Worm (Caenorhabditis elegans): ENCODE measurements around the gene Y41G9A.5.

Gene Y41G9A.5

DNA sequence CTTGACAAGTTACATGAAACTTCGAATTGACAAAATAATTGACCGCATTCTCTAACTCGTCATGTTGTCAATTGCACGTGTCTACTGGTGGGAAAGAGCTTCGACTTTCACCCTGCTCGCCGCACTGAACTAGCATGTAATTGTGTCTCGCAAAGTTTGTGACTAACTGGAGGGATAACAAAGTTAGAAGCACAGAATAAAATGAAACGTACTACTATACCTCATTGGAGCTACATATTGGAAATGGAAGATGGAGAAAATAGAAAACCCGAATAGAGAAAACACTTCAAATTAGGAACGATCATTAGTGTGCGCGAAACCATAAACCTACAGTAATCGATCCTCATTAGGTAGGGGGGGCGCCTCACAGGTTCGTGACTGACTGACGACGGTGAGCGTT is 18.9 kb upstream of the Y41G9A.5 start:
- TF ChIP-seq nhr-23 (tag; optimal IDR thresholded peaks at IDR 0.05) (no peak), ztf-11 (tag; optimal IDR thresholded peaks at IDR 0.05) (no peak), mdl-1 (tag; optimal IDR thresholded peaks at IDR 0.05) (no peak), egl-27 (tag; optimal IDR thresholded peaks at IDR 0.05) (no peak), F13H6.1 (tag; optimal IDR thresholded peaks at IDR 0.05) (no peak), fos-1 (tag; optimal IDR thresholded peaks at IDR 0.05) (no peak), nhr-11 (tag; optimal IDR thresholded peaks at IDR 0.05) (no peak), sma-3 (GFP tag; optimal IDR thresholded peaks at IDR 0.05) (no peak), C34F6.9 (tag; optimal IDR thresholded peaks at IDR 0.05) (no peak), elt-1 (tag; optimal IDR thresholded peaks at IDR 0.05) (no peak), crh-2 (tag; optimal IDR thresholded peaks at IDR 0.05) (no peak)

DNA sequence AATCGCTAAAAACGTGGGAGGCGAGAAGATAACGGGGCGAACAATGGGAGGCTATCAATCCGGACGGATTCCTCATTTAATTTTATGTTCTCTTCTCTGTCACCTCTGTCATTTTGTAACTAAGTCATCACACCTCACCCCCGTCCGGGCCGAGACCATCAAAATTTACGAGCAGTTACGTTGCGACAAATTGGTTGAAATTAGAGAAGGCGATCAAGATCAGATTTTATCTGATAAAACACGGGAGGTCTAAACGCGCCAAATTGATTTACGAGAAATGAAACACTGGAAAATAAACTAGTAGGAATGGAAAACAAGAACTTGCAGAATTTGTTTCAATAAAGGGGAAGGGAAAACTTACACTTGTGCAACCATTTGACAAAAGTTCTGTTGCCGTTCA is 18.4 kb upstream of the Y41G9A.5 start:
- TF ChIP-seq alr-1 (tag; optimal IDR thresholded peaks at IDR 0.05) (no peak), nhr-11 (tag; optimal IDR thresholded peaks at IDR 0.05) (no peak), F13H6.1 (tag; optimal IDR thresholded peaks at IDR 0.05) (no peak), unc-62 (GFP tag; optimal IDR thresholded peaks at IDR 0.05) (no peak), nhr-237 (tag; optimal IDR thresholded peaks at IDR 0.05) (no peak), snpc-4 (tag; optimal IDR thresholded peaks at IDR 0.05) (no peak), crh-2 (tag; optimal IDR thresholded peaks at IDR 0.05) (no peak), sem-4 (tag; optimal IDR thresholded peaks at IDR 0.05) (no peak), ztf-4 (tag; optimal IDR thresholded peaks at IDR 0.05) (no peak), nhr-21 (tag; optimal IDR thresholded peaks at IDR 0.05) (no peak), elt-1 (tag; optimal IDR thresholded peaks at IDR 0.05) (no peak), mdl-1 (tag; optimal IDR thresholded peaks at IDR 0.05) (no peak), nhr-10 (tag; optimal IDR thresholded peaks at IDR 0.05) (no peak), lin-13 (GFP tag; optimal IDR thresholded peaks at IDR 0.05) (no peak), ztf-11 (tag; optimal IDR thresholded peaks at IDR 0.05) (no peak)

DNA sequence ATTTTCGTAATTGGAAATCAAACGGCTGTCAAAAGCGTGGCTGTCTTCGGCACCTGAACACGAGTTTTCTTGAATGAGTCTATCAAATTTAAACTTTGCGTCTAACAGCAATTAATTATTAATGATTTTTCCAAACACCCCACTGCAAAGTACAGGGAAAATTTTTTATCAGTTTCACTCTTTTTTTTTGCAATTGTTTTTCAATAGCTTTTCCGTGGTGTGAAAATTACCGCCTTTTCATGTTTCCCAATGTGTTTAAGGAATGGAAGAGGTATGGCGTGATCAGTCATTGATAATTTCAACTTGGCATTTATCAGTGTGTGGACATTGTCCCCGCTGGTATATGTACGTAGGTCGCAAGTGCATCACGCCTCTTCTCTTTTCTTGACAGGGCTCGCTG is 14.6 kb upstream of the Y41G9A.5 start:
- TF ChIP-seq F13H6.1 (tag; optimal IDR thresholded peaks at IDR 0.05) (peak; percentile 24), sem-4 (tag; optimal IDR thresholded peaks at IDR 0.05) (no peak), fos-1 (tag; optimal IDR thresholded peaks at IDR 0.05) (peak; percentile 78), sma-9 (GFP tag; optimal IDR thresholded peaks at IDR 0.05) (peak; percentile 3), sma-9 (tag; optimal IDR thresholded peaks at IDR 0.05) (no peak)

DNA sequence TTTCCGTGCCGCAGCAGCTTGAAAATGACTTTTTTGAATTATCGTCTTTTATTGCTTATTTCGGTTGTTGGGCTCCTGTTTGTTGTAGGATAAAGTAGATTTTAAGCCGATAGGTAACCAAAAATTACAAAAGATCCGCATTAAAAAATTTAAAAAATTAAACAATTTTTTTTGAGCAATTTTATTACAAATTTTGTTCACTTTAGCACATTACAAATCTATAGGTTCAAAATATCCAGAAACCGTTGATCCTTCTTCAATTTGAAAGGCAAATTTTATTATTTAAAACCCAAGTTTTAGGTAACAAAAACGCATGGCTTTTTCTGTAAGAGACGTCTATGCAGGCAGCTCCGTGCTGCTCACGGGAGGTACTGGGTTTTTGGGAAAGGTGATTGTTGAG is 13.4 kb upstream of the Y41G9A.5 start, which contains the start of gene fard-1:
TSS of gene fard-1 (plus strand) at position 301 of the 400 bp plus-strand sequence.
- no peak for TF ChIP-seq nhr-77 (tag; optimal IDR thresholded peaks at IDR 0.05)
- no peak for TF ChIP-seq nhr-6 (tag; optimal IDR thresholded peaks at IDR 0.05)
- TF ChIP-seq ceh-82 (tag; optimal IDR thresholded peaks at IDR 0.05), result no peak
- no peak for TF ChIP-seq lin-13 (GFP tag; optimal IDR thresholded peaks at IDR 0.05)
- TF ChIP-seq C34F6.9 (tag; optimal IDR thresholded peaks at IDR 0.05), result no peak
- TF ChIP-seq gmeb-1 (tag; optimal IDR thresholded peaks at IDR 0.05), result no peak
- TF ChIP-seq nhr-23 (tag; optimal IDR thresholded peaks at IDR 0.05), result no peak
- no peak for TF ChIP-seq peb-1 (tag; optimal IDR thresholded peaks at IDR 0.05)
- no peak for TF ChIP-seq F13H6.1 (tag; optimal IDR thresholded peaks at IDR 0.05)
- TF ChIP-seq ama-1 (optimal IDR thresholded peaks at IDR 0.05), result no peak
- TF ChIP-seq skn-1 (tag; optimal IDR thresholded peaks at IDR 0.05), result no peak
- no peak for TF ChIP-seq ZK546.5 (tag; optimal IDR thresholded peaks at IDR 0.05)
- no peak for TF ChIP-seq aly-2 (tag; optimal IDR thresholded peaks at IDR 0.05)

DNA sequence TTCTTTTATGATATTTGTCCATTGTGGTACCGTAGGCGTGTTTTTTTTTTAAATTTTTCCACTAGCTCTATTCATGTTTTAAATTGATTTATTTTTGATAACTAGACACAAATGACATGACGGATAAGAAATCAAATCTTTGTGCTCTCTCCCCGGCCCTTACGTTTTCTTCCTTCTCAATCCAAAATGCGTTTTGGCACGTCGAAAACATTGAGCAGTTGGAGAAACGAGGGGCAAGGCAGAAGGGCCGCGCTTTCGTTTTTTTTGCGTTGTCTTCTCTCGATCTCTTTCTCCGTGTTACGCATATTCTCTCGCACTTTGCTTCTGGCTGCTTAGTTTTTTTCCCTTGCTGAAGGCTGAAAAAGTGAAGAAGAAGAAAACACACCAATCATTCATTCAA is 7.4 kb upstream of the Y41G9A.5 start:
- peak; percentile 5 for TF ChIP-seq sem-4 (tag; optimal IDR thresholded peaks at IDR 0.05)
- TF ChIP-seq elt-3 (tag; optimal IDR thresholded peaks at IDR 0.05), result no peak
- peak; percentile 18 for TF ChIP-seq lin-11 (tag; optimal IDR thresholded peaks at IDR 0.05)
- TF ChIP-seq F13H6.1 (tag; optimal IDR thresholded peaks at IDR 0.05), result no peak
- TF ChIP-seq nhr-25 (tag; optimal IDR thresholded peaks at IDR 0.05), result no peak
- TF ChIP-seq nhr-10 (tag; optimal IDR thresholded peaks at IDR 0.05), result no peak
- no peak for TF ChIP-seq crh-2 (tag; optimal IDR thresholded peaks at IDR 0.05)
- TF ChIP-seq nhr-129 (tag; optimal IDR thresholded peaks at IDR 0.05), result no peak
- TF ChIP-seq blmp-1 (tag; optimal IDR thresholded peaks at IDR 0.05; ENCODE audit: insufficient read depth), result no peak
- no peak for TF ChIP-seq fos-1 (tag; optimal IDR thresholded peaks at IDR 0.05)
- peak in 1 of 2 experiments; percentile 24 for TF ChIP-seq lsy-2 (tag; optimal IDR thresholded peaks at IDR 0.05)

Measured in whole organism, L2 larva.